Worm (Caenorhabditis elegans): ENCODE data around the gene dpf-4.

dpf-4 gene

DNA sequence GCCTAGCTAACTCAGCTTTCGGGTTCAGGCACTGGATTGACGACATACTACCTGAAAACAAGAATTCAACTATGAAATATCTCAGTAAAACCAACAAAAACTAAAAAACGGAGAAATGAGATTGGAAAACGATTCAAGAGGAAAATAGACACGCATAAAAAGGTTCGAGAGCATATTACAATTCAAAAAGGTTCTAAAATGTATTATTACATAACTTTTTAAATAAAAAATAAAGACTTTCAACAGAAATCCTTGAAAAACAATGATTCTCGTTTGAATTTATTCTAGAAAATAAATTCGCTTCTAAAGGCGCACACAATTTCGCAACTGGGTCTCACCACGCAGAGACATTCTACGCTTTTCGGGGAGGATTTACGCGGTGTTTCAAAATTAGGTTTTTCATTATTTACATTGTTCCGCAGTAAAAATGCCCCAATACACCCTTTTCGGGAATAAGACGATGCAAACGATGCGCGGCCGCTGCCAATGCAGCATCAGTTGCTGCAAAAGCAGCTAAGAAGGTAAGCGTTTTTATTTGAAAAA lies 3.4 kb upstream of the dpf-4 start, which contains the start of the genes cct-6 and alh-9 (continued):
- TF ChIP-seq Y48G9A.11 (GFP tag; IDR thresholded peaks at IDR 0.05) (no peak), nhr-111 (GFP tag; optimal IDR thresholded peaks at IDR 0.05) (no peak), hlh-11 (tag; optimal IDR thresholded peaks at IDR 0.05) (peak; percentile 61), egl-43 (GFP tag; IDR thresholded peaks at IDR 0.05) (no peak), F10B5.3 (tag; optimal IDR thresholded peaks at IDR 0.05) (no peak), cey-2 (tag; optimal IDR thresholded peaks at IDR 0.05; ENCODE audit: borderline replicate concordance, insufficient read depth) (no peak), vab-7 (GFP tag; IDR thresholded peaks at IDR 0.05) (no peak), daf-19 (GFP tag; conservative IDR thresholded peaks at IDR 0.05) (no peak), attf-4 (tag; optimal IDR thresholded peaks at IDR 0.05) (no peak), nhr-41 (GFP tag; IDR thresholded peaks at IDR 0.05) (no peak), ceh-28 (tag; optimal IDR thresholded peaks at IDR 0.05) (no peak), ceh-44 (GFP tag; IDR thresholded peaks at IDR 0.05) (no peak), unc-39 (tag; optimal IDR thresholded peaks at IDR 0.05) (no peak), duxl-1 (tag; optimal IDR thresholded peaks at IDR 0.05; ENCODE audit: poor library complexity) (no peak), sdz-12 (GFP tag; optimal IDR thresholded peaks at IDR 0.05) (no peak), F44E2.7 (GFP tag; IDR thresholded peaks at IDR 0.05) (no peak), lin-38 (GFP tag; IDR thresholded peaks at IDR 0.05) (peak; percentile 62), nhr-102 (tag; optimal IDR thresholded peaks at IDR 0.05) (no peak), ZK337.2 (GFP tag; IDR thresholded peaks at IDR 0.05) (no peak), ZK546.5 (tag; optimal IDR thresholded peaks at IDR 0.05) (no peak), ztf-11 (tag; optimal IDR thresholded peaks at IDR 0.05) (no peak), nhr-48 (tag; optimal IDR thresholded peaks at IDR 0.05) (no peak), nhr-11 (tag; optimal IDR thresholded peaks at IDR 0.05) (peak; percentile 48), lin-13 (GFP tag; optimal IDR thresholded peaks at IDR 0.05) (peak; percentile 80), mes-2 (tag; optimal IDR thresholded peaks at IDR 0.05; ENCODE audit: poor library complexity, severe bottlenecking) (peak; percentile 92), R02D3.7 (tag; optimal IDR thresholded peaks at IDR 0.05) (peak; percentile 74), nhr-25 (tag; optimal IDR thresholded peaks at IDR 0.05; ENCODE audit: borderline replicate concordance, insufficient read depth) (peak; percentile 42), nhr-28 (tag; optimal IDR thresholded peaks at IDR 0.05) (peak; percentile 49), saeg-2 (GFP tag; IDR thresholded peaks at IDR 0.05) (no peak), lir-3 (tag; optimal IDR thresholded peaks at IDR 0.05) (no peak), pha-4 (GFP tag; IDR thresholded peaks at IDR 0.05) (peak; percentile 14; the same call in 1 of the 2 replicates), pha-4 (tag; optimal IDR thresholded peaks at IDR 0.05) (peak; percentile 93), mdt-29 (GFP tag; IDR thresholded peaks at IDR 0.05) (no peak), Y75B8A.6 (GFP tag; IDR thresholded peaks at IDR 0.05) (no peak), tra-1 (GFP tag; IDR thresholded peaks at IDR 0.05) (no peak), snpc-1.2 (GFP tag; IDR thresholded peaks at IDR 0.05) (no peak), T26A8.4 (GFP tag; IDR thresholded peaks at IDR 0.05) (0 out of 2 replicates have a peak, but pooled peaks have one; percentile 53), nhr-6 (tag; optimal IDR thresholded peaks at IDR 0.05) (peak; percentile 81), spr-1 (tag; optimal IDR thresholded peaks at IDR 0.05) (peak; percentile 9), dmd-9 (GFP tag; IDR thresholded peaks at IDR 0.05) (no peak), hmg-1.1 (GFP tag; IDR thresholded peaks at IDR 0.05) (peak; percentile 58; the same call in 1 of the 2 replicates), madf-9 (GFP tag; conservative IDR thresholded peaks at IDR 0.05) (no peak), ztf-7 (tag; optimal IDR thresholded peaks at IDR 0.05) (peak; percentile 71), egl-27 (tag; optimal IDR thresholded peaks at IDR 0.05) (no peak), nhr-77 (tag; optimal IDR thresholded peaks at IDR 0.05) (peak; percentile 66), set-16 (GFP tag; IDR thresholded peaks at IDR 0.05) (no peak), nhr-10 (tag; optimal IDR thresholded peaks at IDR 0.05) (no peak), spr-3 (GFP tag; optimal IDR thresholded peaks at IDR 0.05) (no peak), zfp-2 (tag; optimal IDR thresholded peaks at IDR 0.05) (no peak), ceh-82 (tag; optimal IDR thresholded peaks at IDR 0.05) (no peak), zip-2 (tag; optimal IDR thresholded peaks at IDR 0.05) (no peak)

All from whole organism, L4 larva.